Fruit fly (Drosophila melanogaster) whole organism, embryonic: ENCODE results near the gene Bili.

Experiments
- CG10209 ChIP-seq: fragments of 200-800 bp; sonication (Bioruptor generic); optimal IDR thresholded peaks from 3 replicates; lab custom pipeline; 2017; ENCODE audit warnings: missing biosample characterization, mild to moderate bottlenecking, missing genetic modification characterization, missing genetic modification reagents
- CG10462 ChIP-seq: fragments of 200-800 bp; sonication (Bioruptor generic); optimal IDR thresholded peaks from 2 replicates; lab custom pipeline; 2016; ENCODE audit warnings: missing biosample characterization, missing genetic modification characterization
- CG10959 ChIP-seq: fragments of 200-800 bp; sonication (Bioruptor generic); IDR thresholded peaks from 2 replicates; pipeline ENCODE4 v1.3.6; 2022; ENCODE audit warnings: missing biosample characterization, missing genetic modification characterization
- CG12071 ChIP-seq: fragments of 200-800 bp; sonication (Bioruptor generic); optimal IDR thresholded peaks from 3 replicates; lab custom pipeline; 2018; ENCODE audit warnings: missing biosample characterization, mild to moderate bottlenecking, missing genetic modification characterization
- CG12155 ChIP-seq: fragments of 200-800 bp; sonication (Bioruptor generic); optimal IDR thresholded peaks from 3 replicates; lab custom pipeline; 2016; ENCODE audit warnings: missing biosample characterization, missing genetic modification characterization
- CG1233 ChIP-seq: fragments of 200-800 bp; sonication (Bioruptor generic); optimal IDR thresholded peaks from 4 replicates; lab custom pipeline; 2018; ENCODE audit warnings: missing biosample characterization, mild to moderate bottlenecking, missing genetic modification characterization
- CG14014 ChIP-seq: fragments of 200-800 bp; sonication (Bioruptor generic); IDR thresholded peaks from 2 replicates; pipeline ENCODE4 v1.3.6; 2022; ENCODE audit warnings: missing biosample characterization, missing genetic modification characterization
- CG15514 ChIP-seq: fragments of 200-800 bp; sonication (Bioruptor generic); optimal IDR thresholded peaks from 3 replicates; lab custom pipeline; 2017; ENCODE audit warnings: missing biosample characterization, missing genetic modification characterization, mild to moderate bottlenecking, moderate library complexity, missing genetic modification reagents
- CG15601 ChIP-seq: fragments of 200-800 bp; sonication (Bioruptor generic); optimal IDR thresholded peaks from 3 replicates; lab custom pipeline; 2019; ENCODE audit warnings: missing biosample characterization, mild to moderate bottlenecking, missing genetic modification characterization, moderate library complexity
- CG17186 ChIP-seq: fragments of 200-800 bp; sonication (Bioruptor generic); optimal IDR thresholded peaks from 3 replicates; lab custom pipeline; 2017; ENCODE audit warnings: missing biosample characterization, missing genetic modification reagents, missing genetic modification characterization
- CG17385 ChIP-seq: fragments of 200-800 bp; sonication (Bioruptor generic); optimal IDR thresholded peaks from 3 replicates; lab custom pipeline; 2018; ENCODE audit warnings: missing biosample characterization, mild to moderate bottlenecking, missing genetic modification characterization
- CG18599 ChIP-seq: fragments of 200-800 bp; sonication (Bioruptor generic); optimal IDR thresholded peaks from 3 replicates; lab custom pipeline; 2017; ENCODE audit warnings: missing biosample characterization, missing genetic modification characterization, mild to moderate bottlenecking, moderate library complexity, missing genetic modification reagents
- CG3163 ChIP-seq: fragments of 200-800 bp; sonication (Bioruptor generic); optimal IDR thresholded peaks from 3 replicates; lab custom pipeline; 2016; ENCODE audit warnings: missing biosample characterization, missing genetic modification characterization
- CG34422 ChIP-seq: fragments of 200-800 bp; sonication (Bioruptor generic); IDR thresholded peaks from 3 replicates; pipeline ENCODE4 v1.3.6; 2022; ENCODE audit warnings: missing biosample characterization, missing genetic modification characterization
- CG4282 ChIP-seq: fragments of 200-800 bp; sonication (Bioruptor generic); optimal IDR thresholded peaks from 2 replicates; lab custom pipeline; 2016; ENCODE audit warnings: missing biosample characterization, missing genetic modification characterization
- CG4404 ChIP-seq: fragments of 200-800 bp; sonication (Bioruptor generic); IDR thresholded peaks from 2 replicates; pipeline ENCODE4 v1.3.6; 2022; ENCODE audit warnings: missing biosample characterization, missing genetic modification characterization
- CG4730 ChIP-seq: fragments of 200-800 bp; sonication (Bioruptor generic); IDR thresholded peaks from 2 replicates; pipeline ENCODE4 v1.3.6; 2022; ENCODE audit warnings: missing biosample characterization, missing genetic modification characterization
- CG6272 ChIP-seq: fragments of 200-800 bp; sonication (Bioruptor generic); IDR thresholded peaks from 2 replicates; pipeline ENCODE4 v1.3.6; 2022; ENCODE audit warnings: missing biosample characterization, missing genetic modification characterization
- CG8924 ChIP-seq: fragments of 200-800 bp; optimal IDR thresholded peaks from 3 replicates; lab custom pipeline; 2019; ENCODE audit warnings: missing biosample characterization, mild to moderate bottlenecking, missing genetic modification characterization, moderate library complexity
- Doc2 ChIP-seq: fragments of 200-800 bp; sonication (Bioruptor generic); IDR thresholded peaks from 2 replicates; pipeline ENCODE4 v1.3.6; 2022; ENCODE audit warnings: missing biosample characterization, missing genetic modification characterization
- Dref ChIP-seq: fragments of 200-800 bp; sonication (Bioruptor generic); IDR thresholded peaks from 2 replicates; pipeline ENCODE4 v1.3.6; 2022; ENCODE audit warnings: missing biosample characterization, missing genetic modification characterization
- Gsc ChIP-seq: fragments of 200-800 bp; sonication (Bioruptor generic); IDR thresholded peaks from 2 replicates; pipeline ENCODE4 v1.3.6; 2022; ENCODE audit warnings: missing biosample characterization, missing genetic modification characterization
- HLH3B ChIP-seq: fragments of 200-800 bp; sonication (Bioruptor generic); IDR thresholded peaks from 2 replicates; pipeline ENCODE4 v1.3.6; 2022; ENCODE audit warnings: missing biosample characterization, missing genetic modification characterization
- Lhr ChIP-seq: fragments of 200-800 bp; sonication (Bioruptor generic); optimal IDR thresholded peaks from 3 replicates; lab custom pipeline; 2017; ENCODE audit warnings: mild to moderate bottlenecking, missing biosample characterization, missing genetic modification reagents, missing genetic modification characterization
- Mes4 ChIP-seq: fragments of 200-800 bp; sonication (Bioruptor generic); optimal IDR thresholded peaks from 2 replicates; lab custom pipeline; 2016; ENCODE audit warnings: missing biosample characterization, missing genetic modification characterization
- Oli ChIP-seq: fragments of 200-800 bp; sonication (Bioruptor generic); optimal IDR thresholded peaks from 2 replicates; lab custom pipeline; 2018; ENCODE audit warnings: missing biosample characterization, mild to moderate bottlenecking, missing genetic modification characterization, moderate library complexity
- Poxn ChIP-seq: fragments of 200-800 bp; sonication (Bioruptor generic); IDR thresholded peaks from 2 replicates; pipeline ENCODE4 v1.3.6; 2022; ENCODE audit warnings: missing biosample characterization, missing genetic modification characterization
- Ssrp ChIP-seq: fragments of 200-800 bp; sonication (Bioruptor generic); optimal IDR thresholded peaks from 2 replicates; lab custom pipeline; 2018; ENCODE audit warnings: missing biosample characterization, mild to moderate bottlenecking, missing genetic modification characterization, moderate library complexity
- Stat92E ChIP-seq, 3 experiments: fragments of >200 bp in 2 of 3; fragments of 200-800 bp in 1 of 3; sonication (Bioruptor generic) in 1 of 3; optimal IDR thresholded peaks; 2 replicates each; lab custom pipeline; 2017 to 2019; ENCODE audit warnings: missing biosample characterization in 3 of 3, missing genetic modification characterization in 3 of 3, mild to moderate bottlenecking in 1 of 3, moderate library complexity in 1 of 3
- Usf ChIP-seq: fragments of 200-800 bp; sonication (Bioruptor generic); optimal IDR thresholded peaks from 2 replicates; lab custom pipeline; 2017; ENCODE audit warnings: missing genotype, missing biosample characterization, missing genetic modification characterization
- chif ChIP-seq, 2 experiments: fragments of 200-800 bp; sonication (Bioruptor generic); optimal IDR thresholded peaks; 3 replicates each; lab custom pipeline; 2016; ENCODE audit warnings: missing biosample characterization in 2 of 2, missing genetic modification characterization in 2 of 2
- crp ChIP-seq, 2 experiments: fragments of 200-800 bp; sonication (Bioruptor generic); optimal IDR thresholded peaks; 2 replicates in 1 of 2; 3 replicates in 1 of 2; lab custom pipeline; 2017; ENCODE audit warnings: missing biosample characterization in 2 of 2, missing genetic modification characterization in 2 of 2, mild to moderate bottlenecking in 1 of 2, moderate library complexity in 1 of 2
- da ChIP-seq: fragments of 200-800 bp; sonication (Bioruptor generic); optimal IDR thresholded peaks from 2 replicates; lab custom pipeline; 2016; ENCODE audit warnings: missing biosample characterization, missing genetic modification characterization
- dm ChIP-seq: fragments of 200-800 bp; sonication (Bioruptor generic); optimal IDR thresholded peaks from 3 replicates; lab custom pipeline; 2016; ENCODE audit warnings: missing biosample characterization, missing genetic modification characterization
- fru ChIP-seq: fragments of >200 bp; optimal IDR thresholded peaks from 2 replicates; lab custom pipeline; 2017
- h ChIP-seq: fragments of >200 bp; optimal IDR thresholded peaks from 2 replicates; lab custom pipeline; 2017
- ind ChIP-seq: fragments of 200-800 bp; sonication (Bioruptor generic); optimal IDR thresholded peaks from 3 replicates; lab custom pipeline; 2016; ENCODE audit warnings: missing biosample characterization, missing genetic modification characterization
- insv ChIP-seq, 2 experiments: fragments of 200-800 bp; sonication (Bioruptor generic); optimal IDR thresholded peaks; 3 replicates each; lab custom pipeline; 2016 to 2018; ENCODE audit warnings: missing biosample characterization in 2 of 2, missing genetic modification characterization in 2 of 2
- kay ChIP-seq: fragments of 200-800 bp; sonication (Bioruptor generic); optimal IDR thresholded peaks from 2 replicates; lab custom pipeline; 2016; ENCODE audit warnings: missing biosample characterization, missing genetic modification characterization
- lola ChIP-seq, 3 experiments: fragments of >200 bp in 2 of 3; fragments of 200-800 bp in 1 of 3; sonication (Bioruptor generic) in 1 of 3; optimal IDR thresholded peaks; 2 replicates each; lab custom pipeline; 2017 to 2019; ENCODE audit warnings: missing biosample characterization in 3 of 3, missing genetic modification characterization in 3 of 3, mild to moderate bottlenecking in 1 of 3, moderate library complexity in 1 of 3
- mld ChIP-seq: fragments of 200-800 bp; sonication (Bioruptor generic); IDR thresholded peaks from 3 replicates; pipeline ENCODE4 v1.3.6; 2022; ENCODE audit warnings: missing biosample characterization, missing genetic modification characterization; ENCODE audit not compliant: partially characterized antibody
- pros ChIP-seq: fragments of 200-800 bp; sonication (Bioruptor generic); optimal IDR thresholded peaks from 3 replicates; lab custom pipeline; 2019; ENCODE audit warnings: missing biosample characterization, mild to moderate bottlenecking, missing genetic modification characterization, moderate library complexity
- psq ChIP-seq: fragments of 200-800 bp; sonication (Bioruptor generic); optimal IDR thresholded peaks from 2 replicates; lab custom pipeline; 2017; ENCODE audit warnings: missing biosample characterization, missing genetic modification characterization
- ro ChIP-seq: fragments of 200-800 bp; sonication (Bioruptor generic); IDR thresholded peaks from 2 replicates; pipeline ENCODE4 v1.3.6; 2022; ENCODE audit warnings: missing biosample characterization, missing genetic modification characterization
- sc ChIP-seq, 3 experiments: fragments of >200 bp in 2 of 3; fragments of 200-800 bp in 1 of 3; sonication (Bioruptor generic) in 1 of 3; optimal IDR thresholded peaks; 2 replicates in 2 of 3; 3 replicates in 1 of 3; lab custom pipeline; 2017; ENCODE audit warnings: mild to moderate bottlenecking in 1 of 3, missing biosample characterization in 1 of 3, missing genetic modification characterization in 1 of 3, missing genetic modification reagents in 1 of 3
- sna ChIP-seq: fragments of 200-800 bp; sonication (Bioruptor generic); IDR thresholded peaks from 2 replicates; pipeline ENCODE4 v1.3.6; 2022; ENCODE audit warnings: missing biosample characterization, missing genetic modification characterization; ENCODE audit not compliant: partially characterized antibody
- tx ChIP-seq: fragments of 200-800 bp; sonication (Bioruptor generic); optimal IDR thresholded peaks from 2 replicates; lab custom pipeline; 2016; ENCODE audit warnings: missing biosample characterization, missing genetic modification characterization
- yki ChIP-seq: fragments of >200 bp; optimal IDR thresholded peaks from 3 replicates; lab custom pipeline; 2018
- z ChIP-seq: fragments of 200-800 bp; sonication (Bioruptor generic); IDR thresholded peaks from 3 replicates; pipeline ENCODE4 v1.3.6; 2022; ENCODE audit warnings: missing biosample characterization, missing genetic modification characterization

Gene Bili

dm6 chr3R:25183484-25184442 lies 52.7 kb downstream of the Bili start, which contains the start of gene dan (continued):
- TF ChIP-seq kay (GFP tag; lab: Kevin White, UChicago), result no peak
- peak; percentile 63 for TF ChIP-seq Ssrp (tag; lab: Kevin White, UChicago)
- no peak for TF ChIP-seq ro (GFP tag; lab: Robert Waterston, UW)
- TF ChIP-seq Doc2 (GFP tag; lab: Robert Waterston, UW), result no peak
- TF ChIP-seq CG8924, result peak; percentile 66
- no peak for TF ChIP-seq insv (GFP tag; optimal IDR thresholded peaks at IDR 0.05; lab: Kevin White, UChicago)
- peak in 1 of 3 experiments; percentile 73 for TF ChIP-seq lola (GFP tag; optimal IDR thresholded peaks at IDR 0.05; lab: Kevin White, UChicago)
- TF ChIP-seq Poxn (GFP tag; lab: Robert Waterston, UW), result no peak
- no peak for TF ChIP-seq chif (GFP tag; optimal IDR thresholded peaks at IDR 0.05; lab: Kevin White, UChicago)
- TF ChIP-seq CG4730, result no peak
- no peak for TF ChIP-seq crp (GFP tag; optimal IDR thresholded peaks at IDR 0.05; lab: Kevin White, UChicago)
- no peak for TF ChIP-seq CG15514
- no peak for TF ChIP-seq CG10959
- no peak for TF ChIP-seq CG1233 (GFP tag; lab: Kevin White, UChicago)
- TF ChIP-seq HLH3B (GFP tag; lab: Robert Waterston, UW), result no peak
- no peak for TF ChIP-seq psq (GFP tag; lab: Kevin White, UChicago)
- TF ChIP-seq CG14014, result no peak
- no peak for TF ChIP-seq da (GFP tag; lab: Kevin White, UChicago)
- TF ChIP-seq sna (GFP tag; lab: Robert Waterston, UW), result no peak
- TF ChIP-seq CG6272 (GFP tag; lab: Robert Waterston, UW), result no peak
- no peak for TF ChIP-seq Stat92E (GFP tag; optimal IDR thresholded peaks at IDR 0.05; lab: Kevin White, UChicago)
- TF ChIP-seq Oli (tag; lab: Kevin White, UChicago), result peak; percentile 44
- peak; percentile 11 for TF ChIP-seq CG12155 (GFP tag; lab: Kevin White, UChicago)
- TF ChIP-seq h (lab: Kevin White, UChicago), result no peak
- TF ChIP-seq CG17186 (GFP tag; lab: Kevin White, UChicago), result no peak
- TF ChIP-seq pros (GFP tag; lab: Kevin White, UChicago), result peak; percentile 96
- peak; percentile 69 for TF ChIP-seq CG4404 (GFP tag; lab: Robert Waterston, UW)
- peak; percentile 17 for TF ChIP-seq ind (GFP tag; lab: Kevin White, UChicago)
- TF ChIP-seq sc (optimal IDR thresholded peaks at IDR 0.05; lab: Kevin White, UChicago), result no peak
- TF ChIP-seq sc (GFP tag; optimal IDR thresholded peaks at IDR 0.05; lab: Kevin White, UChicago), result no peak
- no peak for TF ChIP-seq Mes4 (GFP tag; lab: Kevin White, UChicago)
- TF ChIP-seq mld (GFP tag; lab: Robert Waterston, UW), result no peak
- peak; percentile 47 for TF ChIP-seq CG10209 (GFP tag; lab: Kevin White, UChicago)
- peak; percentile 21 for TF ChIP-seq CG10462 (GFP tag; lab: Kevin White, UChicago)
- TF ChIP-seq yki (lab: Kevin White, UChicago), result peak; percentile 8
- no peak for TF ChIP-seq dm (GFP tag; lab: Kevin White, UChicago)
- TF ChIP-seq CG17385 (GFP tag; lab: Kevin White, UChicago), result peak; percentile 5
- TF ChIP-seq Gsc (GFP tag; lab: Robert Waterston, UW), result no peak
- TF ChIP-seq CG4282 (GFP tag; lab: Kevin White, UChicago), result no peak
- TF ChIP-seq z, result no peak
- no peak for TF ChIP-seq fru
- TF ChIP-seq CG15601, result no peak
- TF ChIP-seq CG34422 (GFP tag; lab: Robert Waterston, UW), result no peak
- peak; percentile 65 for TF ChIP-seq CG3163 (GFP tag; lab: Kevin White, UChicago)
- TF ChIP-seq Usf, result no peak
- no peak for TF ChIP-seq CG12071 (GFP tag; lab: Kevin White, UChicago)
- TF ChIP-seq CG18599 (GFP tag; lab: Kevin White, UChicago), result peak; percentile 54
- no peak for TF ChIP-seq tx
- TF ChIP-seq Lhr (GFP tag; lab: Kevin White, UChicago), result no peak
- no peak for TF ChIP-seq Dref (GFP tag; lab: Robert Waterston, UW)
